Worm (Caenorhabditis elegans): ENCODE data around the gene unc-27.
A peak's percentile ranks its signal among the peaks of the same experiment; 100 is the strongest.

ce11 chrX:8806070-8806799 is 17.0 kb downstream of the unc-27 start, which contains the start of gene R04E5.8:
- TF ChIP-seq ztf-4 (tag; optimal IDR thresholded peaks at IDR 0.05) (no peak), ztf-11 (tag; optimal IDR thresholded peaks at IDR 0.05) (no peak), jun-1 (tag; optimal IDR thresholded peaks at IDR 0.05) (no peak), nhr-23 (tag; optimal IDR thresholded peaks at IDR 0.05) (no peak), ceh-16 (tag; optimal IDR thresholded peaks at IDR 0.05) (no peak), egl-27 (tag; optimal IDR thresholded peaks at IDR 0.05) (no peak), unc-39 (tag; optimal IDR thresholded peaks at IDR 0.05) (no peak), pha-4 (tag; optimal IDR thresholded peaks at IDR 0.05) (peak; percentile 8), tbx-2 (tag; optimal IDR thresholded peaks at IDR 0.05) (no peak), zag-1 (tag; optimal IDR thresholded peaks at IDR 0.05) (no peak), nhr-11 (tag; optimal IDR thresholded peaks at IDR 0.05) (no peak), elt-1 (tag; optimal IDR thresholded peaks at IDR 0.05) (no peak)

Measured in whole organism, L3 larva.